Worm (Caenorhabditis elegans) whole organism, L1 larva: ENCODE measurements around the gene Y51A2A.6.

Experiments
- C16A3.4 ChIP-seq: fragments of 150-350 bp; optimal IDR thresholded peaks from 2 replicates; lab custom pipeline; 2014; ENCODE audit warnings: missing biosample characterization, missing genetic modification characterization
- F16B12.6 ChIP-seq: fragments of 150-350 bp; optimal IDR thresholded peaks from 2 replicates; lab custom pipeline; 2014; ENCODE audit warnings: missing biosample characterization, missing genetic modification characterization
- Y116A8C.19 ChIP-seq: sonication (generic microtip); optimal IDR thresholded peaks from 2 replicates; lab custom pipeline; 2016; ENCODE audit warnings: missing compliant biosample characterization, missing genetic modification characterization, borderline replicate concordance
- alr-1 ChIP-seq: fragments of 200-800 bp; sonication (Bioruptor generic); optimal IDR thresholded peaks from 2 replicates; lab custom pipeline; 2018; ENCODE audit warnings: borderline replicate concordance, mild to moderate bottlenecking, missing genetic modification characterization, missing compliant biosample characterization
- aly-2 ChIP-seq: fragments of 150-350 bp; optimal IDR thresholded peaks from 2 replicates; lab custom pipeline; 2014; ENCODE audit warnings: missing biosample characterization, missing genetic modification characterization
- ama-1 ChIP-seq: fragments of 150-350 bp; optimal IDR thresholded peaks from 2 replicates; lab custom pipeline; 2014
- blmp-1 ChIP-seq: fragments of 150-350 bp; optimal IDR thresholded peaks from 2 replicates; lab custom pipeline; 2014; ENCODE audit warnings: missing biosample characterization, missing genetic modification characterization
- ceh-63 ChIP-seq: fragments of 200-800 bp; sonication (Bioruptor generic); optimal IDR thresholded peaks from 2 replicates; lab custom pipeline; 2018; ENCODE audit warnings: mild to moderate bottlenecking, missing genetic modification characterization, missing compliant biosample characterization
- ceh-8 ChIP-seq: fragments of 200-800 bp; sonication (Bioruptor generic); optimal IDR thresholded peaks from 2 replicates; lab custom pipeline; 2018; ENCODE audit warnings: mild to moderate bottlenecking, missing genetic modification characterization, moderate library complexity, missing compliant biosample characterization
- ceh-82 ChIP-seq, 3 experiments: fragments of 150-350 bp in 1 of 3; sonication (generic microtip) in 2 of 3; optimal IDR thresholded peaks; 2 replicates each; lab custom pipeline; 2014 to 2017; ENCODE audit warnings: missing biosample characterization in 3 of 3, missing genetic modification characterization in 3 of 3
- ceh-90 ChIP-seq: sonication (generic microtip); optimal IDR thresholded peaks from 2 replicates; lab custom pipeline; 2016; ENCODE audit warnings: missing genetic modification characterization, missing compliant biosample characterization
- dsc-1 ChIP-seq: sonication (generic microtip); optimal IDR thresholded peaks from 2 replicates; lab custom pipeline; 2016; ENCODE audit warnings: mild to moderate bottlenecking, missing genetic modification characterization, missing compliant biosample characterization
- efl-3 ChIP-seq: fragments of 200-800 bp; sonication (Bioruptor generic); optimal IDR thresholded peaks from 2 replicates; lab custom pipeline; 2018; ENCODE audit warnings: mild to moderate bottlenecking, missing genetic modification characterization, missing compliant biosample characterization
- egl-13 ChIP-seq: sonication (generic microtip); optimal IDR thresholded peaks from 2 replicates; lab custom pipeline; 2016; ENCODE audit warnings: missing genotype, missing genetic modification reagents, missing genetic modification characterization, missing compliant biosample characterization
- egl-27 ChIP-seq, 2 experiments: fragments of 150-350 bp in 1 of 2; sonication (generic microtip); optimal IDR thresholded peaks; 3 replicates each; lab custom pipeline; 2017 to 2018; ENCODE audit warnings: missing biosample characterization in 2 of 2, missing genetic modification characterization in 2 of 2, missing genetic modification reagents in 2 of 2
- elt-2 ChIP-seq: sonication (generic microtip); optimal IDR thresholded peaks from 2 replicates; lab custom pipeline; 2016; ENCODE audit warnings: missing genetic modification characterization, mild to moderate bottlenecking, inconsistent platforms, missing compliant biosample characterization, missing genetic modification reagents
- fkh-10 ChIP-seq: sonication (generic microtip); optimal IDR thresholded peaks from 2 replicates; lab custom pipeline; 2017; ENCODE audit warnings: missing biosample characterization, missing genetic modification reagents, missing genetic modification characterization
- fkh-4 ChIP-seq: sonication (generic microtip); optimal IDR thresholded peaks from 2 replicates; lab custom pipeline; 2016; ENCODE audit warnings: missing compliant biosample characterization, missing genetic modification characterization, borderline replicate concordance
- fkh-8 ChIP-seq: sonication (generic microtip); optimal IDR thresholded peaks from 2 replicates; lab custom pipeline; 2016; ENCODE audit warnings: mild to moderate bottlenecking, missing genetic modification characterization, missing compliant biosample characterization
- fos-1 ChIP-seq: fragments of 150-350 bp; optimal IDR thresholded peaks from 2 replicates; lab custom pipeline; 2014; ENCODE audit warnings: missing biosample characterization, missing genetic modification characterization
- grh-1 ChIP-seq: fragments of 200-800 bp; sonication (Bioruptor generic); IDR thresholded peaks from 2 replicates; pipeline ENCODE4 v1.3.6; 2022; ENCODE audit warnings: missing genetic modification reagents, missing genetic modification characterization, missing compliant biosample characterization
- hlh-17 ChIP-seq: fragments of 200-800 bp; sonication (Bioruptor generic); optimal IDR thresholded peaks from 2 replicates; lab custom pipeline; 2018; ENCODE audit warnings: missing genetic modification characterization, mild to moderate bottlenecking, missing compliant biosample characterization, moderate library complexity, borderline replicate concordance
- irx-1 ChIP-seq: sonication (generic microtip); optimal IDR thresholded peaks from 2 replicates; lab custom pipeline; 2016; ENCODE audit warnings: missing genetic modification characterization, missing compliant biosample characterization
- isw-1 ChIP-seq: fragments of 200-800 bp; sonication (Bioruptor generic); IDR thresholded peaks from 2 replicates; pipeline ENCODE4 v1.3.6; 2022; ENCODE audit warnings: missing genetic modification characterization, missing compliant biosample characterization
- jun-1 ChIP-seq: fragments of 150-350 bp; optimal IDR thresholded peaks from 2 replicates; lab custom pipeline; 2014; ENCODE audit warnings: missing biosample characterization, missing genetic modification reagents, missing genetic modification characterization
- lin-15B ChIP-seq: fragments of 150-350 bp; sonication (generic microtip); optimal IDR thresholded peaks from 3 replicates; lab custom pipeline; 2014; ENCODE audit warnings: missing biosample characterization, missing genetic modification characterization
- lsy-2 ChIP-seq, 2 experiments: fragments of 150-350 bp; optimal IDR thresholded peaks; 2 replicates each; lab custom pipeline; 2014; ENCODE audit warnings: missing biosample characterization in 2 of 2, missing genetic modification characterization in 2 of 2
- mab-9 ChIP-seq: fragments of 200-800 bp; sonication (Bioruptor generic); IDR thresholded peaks from 2 replicates; pipeline ENCODE4 v1.3.6; 2022; ENCODE audit warnings: missing genetic modification reagents, missing genetic modification characterization, missing compliant biosample characterization
- nhr-12 ChIP-seq: sonication (generic microtip); optimal IDR thresholded peaks from 2 replicates; lab custom pipeline; 2017; ENCODE audit warnings: missing biosample characterization, missing genetic modification characterization
- nhr-19 ChIP-seq: fragments of 200-800 bp; sonication (Bioruptor generic); conservative IDR thresholded peaks from 2 replicates; pipeline ENCODE4 v1.3.6; 2022; ENCODE audit warnings: missing genetic modification characterization, missing compliant biosample characterization
- nhr-20 ChIP-seq: sonication (generic microtip); optimal IDR thresholded peaks from 2 replicates; lab custom pipeline; 2016; ENCODE audit warnings: mild to moderate bottlenecking, missing genetic modification characterization, missing compliant biosample characterization
- pag-3 ChIP-seq: sonication (generic microtip); optimal IDR thresholded peaks from 2 replicates; lab custom pipeline; 2017; ENCODE audit warnings: missing genetic modification characterization, mild to moderate bottlenecking, missing compliant biosample characterization, antibody characterized with exemption, borderline replicate concordance; ENCODE audit not compliant: insufficient read depth
- pax-3 ChIP-seq: fragments of 200-800 bp; sonication (Bioruptor generic); optimal IDR thresholded peaks from 2 replicates; lab custom pipeline; 2018; ENCODE audit warnings: mild to moderate bottlenecking, missing genetic modification characterization, moderate library complexity, missing compliant biosample characterization
- snpc-4 ChIP-seq: fragments of 150-350 bp; optimal IDR thresholded peaks from 2 replicates; lab custom pipeline; 2014; ENCODE audit warnings: missing biosample characterization, missing genetic modification characterization
- sox-4 ChIP-seq: sonication (generic microtip); optimal IDR thresholded peaks from 2 replicates; lab custom pipeline; 2016; ENCODE audit warnings: missing genetic modification characterization, missing compliant biosample characterization
- swsn-7 ChIP-seq: sonication (generic microtip); optimal IDR thresholded peaks from 2 replicates; lab custom pipeline; 2016; ENCODE audit warnings: missing genetic modification characterization, missing compliant biosample characterization
- tbx-2 ChIP-seq: sonication (generic microtip); optimal IDR thresholded peaks from 2 replicates; lab custom pipeline; 2016; ENCODE audit warnings: missing genetic modification characterization, missing compliant biosample characterization
- tlp-1 ChIP-seq: fragments of 150-350 bp; optimal IDR thresholded peaks from 2 replicates; lab custom pipeline; 2014; ENCODE audit warnings: missing biosample characterization, missing genetic modification characterization
- unc-30 ChIP-seq: sonication (generic microtip); optimal IDR thresholded peaks from 2 replicates; lab custom pipeline; 2017; ENCODE audit warnings: missing biosample characterization, missing genetic modification characterization
- unc-62 ChIP-seq: fragments of 150-350 bp; optimal IDR thresholded peaks from 2 replicates; lab custom pipeline; 2014; ENCODE audit warnings: missing biosample characterization, missing genetic modification reagents, missing genetic modification characterization
- vab-15 ChIP-seq: sonication (generic microtip); optimal IDR thresholded peaks from 2 replicates; lab custom pipeline; 2017; ENCODE audit warnings: missing genotype, mild to moderate bottlenecking, missing genetic modification characterization, missing compliant biosample characterization
- xbp-1 ChIP-seq: sonication (generic microtip); optimal IDR thresholded peaks from 2 replicates; lab custom pipeline; 2016; ENCODE audit warnings: missing genetic modification characterization, missing compliant biosample characterization
- zag-1 ChIP-seq: fragments of 150-350 bp; optimal IDR thresholded peaks from 2 replicates; lab custom pipeline; 2014; ENCODE audit warnings: missing biosample characterization, missing genetic modification characterization
- zip-4 ChIP-seq: fragments of 200-800 bp; sonication (Bioruptor generic); optimal IDR thresholded peaks from 2 replicates; lab custom pipeline; 2018; ENCODE audit warnings: mild to moderate bottlenecking, missing genetic modification characterization, moderate library complexity, missing compliant biosample characterization
- ztf-11 ChIP-seq, 2 experiments: sonication (generic microtip); optimal IDR thresholded peaks; 2 replicates each; lab custom pipeline; 2016 to 2017; ENCODE audit warnings: missing genetic modification characterization in 2 of 2, missing biosample characterization in 1 of 2, missing compliant biosample characterization in 1 of 2
- ztf-4 ChIP-seq: fragments of 150-350 bp; optimal IDR thresholded peaks from 2 replicates; lab custom pipeline; 2014; ENCODE audit warnings: missing biosample characterization, missing genetic modification characterization

The Y51A2A.6 gene

ce11 chrV:18346080-18346479 is 43.6 kb downstream of the Y51A2A.6 start (continued):
- TF ChIP-seq unc-62 (GFP tag; lab: Kevin White, UChicago) (no peak), aly-2 (tag; lab: Kevin White, UChicago) (no peak), ceh-63 (GFP tag; lab: Kevin White, UChicago) (no peak), blmp-1 (tag; lab: Kevin White, UChicago) (peak; percentile 93), tbx-2 (tag; lab: Kevin White, UChicago) (peak; percentile 18), fkh-10 (no peak), lsy-2 (tag; optimal IDR thresholded peaks at IDR 0.05; lab: Kevin White, UChicago) (no peak), swsn-7 (tag; lab: Kevin White, UChicago) (no peak), egl-27 (tag; optimal IDR thresholded peaks at IDR 0.05; lab: Kevin White, UChicago) (no peak), ceh-8 (GFP tag; lab: Kevin White, UChicago) (no peak), tlp-1 (peak; percentile 63), lin-15B (tag; lab: Kevin White, UChicago) (no peak), ceh-90 (tag; lab: Kevin White, UChicago) (no peak), zag-1 (tag; lab: Kevin White, UChicago) (no peak), ceh-82 (tag; optimal IDR thresholded peaks at IDR 0.05; lab: Kevin White, UChicago) (no peak), hlh-17 (GFP tag; lab: Kevin White, UChicago) (no peak), sox-4 (tag; lab: Kevin White, UChicago) (no peak), grh-1 (GFP tag; lab: Robert Waterston, UW) (no peak), ama-1 (lab: Kevin White, UChicago) (no peak), efl-3 (GFP tag; lab: Kevin White, UChicago) (no peak), zip-4 (GFP tag; lab: Kevin White, UChicago) (no peak), nhr-19 (GFP tag; lab: Robert Waterston, UW) (peak; percentile 35), snpc-4 (tag; lab: Kevin White, UChicago) (no peak), mab-9 (GFP tag; lab: Robert Waterston, UW) (no peak), jun-1 (tag; lab: Kevin White, UChicago) (peak; percentile 89), vab-15 (tag; lab: Kevin White, UChicago) (no peak), ztf-11 (tag; optimal IDR thresholded peaks at IDR 0.05; lab: Kevin White, UChicago) (no peak), xbp-1 (tag; lab: Kevin White, UChicago) (no peak), pag-3 (tag; lab: Kevin White, UChicago) (no peak), F16B12.6 (tag; lab: Kevin White, UChicago) (no peak), fos-1 (tag; lab: Kevin White, UChicago) (no peak), ztf-4 (no peak), irx-1 (no peak), alr-1 (tag; lab: Kevin White, UChicago) (no peak), Y116A8C.19 (tag; lab: Kevin White, UChicago) (no peak), fkh-4 (no peak), elt-2 (peak; percentile 100), unc-30 (tag; lab: Kevin White, UChicago) (no peak), nhr-12 (tag; lab: Kevin White, UChicago) (no peak), isw-1 (no peak), pax-3 (peak; percentile 30), fkh-8 (no peak), egl-13 (tag; lab: Kevin White, UChicago) (no peak), nhr-20 (tag; lab: Kevin White, UChicago) (peak; percentile 71), dsc-1 (no peak), C16A3.4 (no peak)
- TF ChIP-seq, all 84 proteins: peak for 16
